Worm (Caenorhabditis elegans) whole organism, early embryonic: ENCODE measurements around the gene math-33.

ENCODE experiments used
- B0310.2 ChIP-seq: sonication (generic microtip); optimal IDR thresholded peaks from 2 replicates; lab custom pipeline; 2016; ENCODE audit warnings: mild to moderate bottlenecking, missing genetic modification characterization, missing compliant biosample characterization
- F13C5.2 ChIP-seq: sonication (generic microtip); optimal IDR thresholded peaks from 2 replicates; lab custom pipeline; 2017; ENCODE audit warnings: mild to moderate bottlenecking, missing genetic modification characterization, inconsistent platforms, missing compliant biosample characterization
- ama-1 ChIP-seq: fragments of 150-350 bp; optimal IDR thresholded peaks from 2 replicates; lab custom pipeline; 2014
- flt-1 ChIP-seq: fragments of 200-800 bp; sonication (Bioruptor generic); IDR thresholded peaks from 2 replicates; pipeline ENCODE4 v1.3.6; 2022; ENCODE audit warnings: missing genetic modification characterization, missing compliant biosample characterization
- hmbx-1 ChIP-seq: sonication (generic microtip); optimal IDR thresholded peaks from 2 replicates; lab custom pipeline; 2016; ENCODE audit warnings: mild to moderate bottlenecking, missing genetic modification characterization, missing compliant biosample characterization
- hmg-4 ChIP-seq: fragments of 200-800 bp; sonication (Bioruptor generic); optimal IDR thresholded peaks from 2 replicates; lab custom pipeline; 2018; ENCODE audit warnings: mild to moderate bottlenecking, missing genetic modification characterization, missing compliant biosample characterization
- sea-1 ChIP-seq: fragments of 200-800 bp; sonication (Bioruptor generic); conservative IDR thresholded peaks from 2 replicates; pipeline ENCODE4 v1.3.6; 2022; ENCODE audit warnings: missing genetic modification characterization, missing compliant biosample characterization
- tbx-11 ChIP-seq: fragments of 200-800 bp; sonication (Bioruptor generic); IDR thresholded peaks from 2 replicates; pipeline ENCODE4 v1.3.6; 2022; ENCODE audit warnings: missing genetic modification characterization, missing compliant biosample characterization

DNA sequence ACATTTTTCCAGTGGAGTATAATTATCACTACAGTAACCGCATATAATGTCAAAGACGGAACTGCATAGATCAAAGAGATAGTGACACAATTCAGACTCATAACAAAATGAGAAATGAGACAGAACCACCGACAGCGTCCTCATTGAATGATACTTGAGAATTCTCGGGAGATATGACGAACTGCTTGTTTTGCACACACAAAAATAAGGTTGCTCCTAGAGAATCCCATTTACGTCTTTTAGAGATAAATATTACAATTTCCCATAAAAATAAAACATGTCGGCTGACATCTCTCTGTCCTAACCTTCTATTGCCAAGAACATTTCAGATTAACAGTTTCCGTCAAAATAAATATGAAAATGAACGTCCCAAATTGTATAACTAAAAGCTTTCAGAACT is 41.8 kb downstream of the math-33 start, which contains the start of gene srg-38:
- TF ChIP-seq F13C5.2 (tag; lab: Kevin White, UChicago) (no peak), hmg-4 (GFP tag; lab: Kevin White, UChicago) (no peak), hmbx-1 (tag; lab: Kevin White, UChicago) (no peak), ama-1 (no peak), B0310.2 (tag; lab: Kevin White, UChicago) (no peak), flt-1 (GFP tag; lab: Robert Waterston, UW) (no peak), tbx-11 (GFP tag; lab: Robert Waterston, UW) (no peak), sea-1 (GFP tag; lab: Robert Waterston, UW) (no peak)
